Worm (Caenorhabditis elegans) whole organism, L4/young adult: ENCODE results near the gene fbxa-126.

Experiments
- W03F9.2 ChIP-seq: fragments of 150-350 bp; optimal IDR thresholded peaks from 2 replicates; lab custom pipeline; 2014; ENCODE audit warnings: missing biosample characterization, missing genetic modification characterization
- dao-5 ChIP-seq: sonication (generic microtip); optimal IDR thresholded peaks from 2 replicates; lab custom pipeline; 2016; ENCODE audit warnings: missing genotype, missing genetic modification characterization, moderate library complexity, missing compliant biosample characterization
- him-1 ChIP-seq: sonication (generic microtip); optimal IDR thresholded peaks from 2 replicates; lab custom pipeline; 2016; ENCODE audit warnings: missing genotype, missing genetic modification reagents, missing genetic modification characterization, missing compliant biosample characterization

DNA sequence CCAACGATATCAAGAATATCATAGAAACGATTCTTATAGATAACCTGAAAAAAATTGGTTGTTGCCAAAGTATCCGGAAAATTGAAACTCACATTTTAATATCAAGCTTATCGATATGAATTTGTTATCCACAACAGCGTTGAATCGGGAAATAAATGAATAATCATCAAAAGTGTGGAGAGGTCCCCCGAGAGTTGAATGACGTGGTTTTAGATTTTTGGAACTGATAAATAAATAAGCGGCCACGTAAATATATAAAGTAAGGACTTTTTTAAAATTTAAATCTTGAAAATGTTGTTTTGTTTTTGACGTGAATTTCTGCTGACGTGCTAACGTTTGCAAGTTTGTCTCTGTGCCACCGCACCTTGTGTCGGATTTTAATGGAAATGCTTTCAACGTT is 12.8 kb upstream of the fbxa-126 start, which contains the start of gene Y67A10A.3:
- TF ChIP-seq W03F9.2 (tag; lab: Kevin White, UChicago) (no peak), him-1 (tag; lab: Kevin White, UChicago) (no peak), dao-5 (tag; lab: Kevin White, UChicago) (no peak)
